Worm (Caenorhabditis elegans) whole organism, L4 larva: Measurements from ENCODE around the gene Y116A8B.1.

Experiments
- F37D6.2 ChIP-seq: sonication (generic microtip); optimal IDR thresholded peaks from 2 replicates; lab custom pipeline; 2016; ENCODE audit warnings: mild to moderate bottlenecking, missing genetic modification characterization, missing compliant biosample characterization
- Y48G9A.11 ChIP-seq: fragments of 200-800 bp; sonication (Bioruptor generic); IDR thresholded peaks from 2 replicates; pipeline ENCODE4 v1.3.6; 2022; ENCODE audit warnings: missing genetic modification reagents, missing genetic modification characterization, missing compliant biosample characterization
- Y5F2A.4 ChIP-seq: fragments of 200-800 bp; sonication (Bioruptor generic); optimal IDR thresholded peaks from 2 replicates; lab custom pipeline; 2018; ENCODE audit warnings: mild to moderate bottlenecking, missing genetic modification characterization, missing compliant biosample characterization
- ZK546.5 ChIP-seq, 2 experiments: sonication (generic microtip); optimal IDR thresholded peaks; 2 replicates each; lab custom pipeline; 2017; ENCODE audit warnings: missing biosample characterization in 2 of 2, missing genetic modification characterization in 2 of 2
- aha-1 ChIP-seq: fragments of 150-350 bp; peaks from one replicate; lab custom pipeline; 2014; ENCODE audit warnings: missing biosample characterization, missing genetic modification characterization
- aly-2 ChIP-seq: sonication (generic microtip); optimal IDR thresholded peaks from 2 replicates; lab custom pipeline; 2018; ENCODE audit warnings: missing biosample characterization, missing genetic modification characterization
- ama-1 ChIP-seq: fragments of 150-350 bp; optimal IDR thresholded peaks from 2 replicates; lab custom pipeline; 2014; ENCODE audit warnings: inconsistent platforms, mixed read lengths
- arid-1 ChIP-seq: fragments of 200-800 bp; sonication (Bioruptor generic); conservative IDR thresholded peaks from 2 replicates; pipeline ENCODE4 v1.3.6; 2022; ENCODE audit warnings: missing genetic modification reagents, missing genetic modification characterization, missing compliant biosample characterization
- ceh-20 ChIP-seq: fragments of 200-800 bp; sonication (Bioruptor generic); IDR thresholded peaks from 2 replicates; pipeline ENCODE4 v1.3.6; 2022; ENCODE audit warnings: missing genetic modification reagents, missing genetic modification characterization, missing compliant biosample characterization
- ceh-28 ChIP-seq: fragments of 150-350 bp; optimal IDR thresholded peaks from 2 replicates; lab custom pipeline; 2014; ENCODE audit warnings: missing biosample characterization, missing genetic modification reagents, missing genetic modification characterization
- ceh-62 ChIP-seq: sonication (generic microtip); optimal IDR thresholded peaks from 2 replicates; lab custom pipeline; 2017; ENCODE audit warnings: missing biosample characterization, missing genetic modification characterization
- ceh-82 ChIP-seq: sonication (generic microtip); optimal IDR thresholded peaks from 2 replicates; lab custom pipeline; 2017; ENCODE audit warnings: missing biosample characterization, missing genetic modification characterization
- ctbp-1 ChIP-seq: fragments of 200-800 bp; sonication (Bioruptor generic); IDR thresholded peaks from 2 replicates; pipeline ENCODE4 v1.3.6; 2022; ENCODE audit warnings: missing genetic modification reagents, missing genetic modification characterization, missing compliant biosample characterization
- daf-12 ChIP-seq: fragments of 150-350 bp; optimal IDR thresholded peaks from 2 replicates; lab custom pipeline; 2014; ENCODE audit warnings: missing biosample characterization, missing genetic modification reagents, missing genetic modification characterization
- daf-16 ChIP-seq, 3 experiments: sonication (generic microtip); optimal IDR thresholded peaks; 2 replicates each; lab custom pipeline; 2016 to 2017; ENCODE audit warnings: missing genetic modification characterization in 3 of 3, missing genetic modification reagents in 3 of 3, mild to moderate bottlenecking in 2 of 3, missing compliant biosample characterization in 2 of 3, missing biosample characterization in 1 of 3, moderate library complexity in 1 of 3
- daf-19 ChIP-seq: fragments of 200-800 bp; sonication (Bioruptor generic); conservative IDR thresholded peaks from 2 replicates; pipeline ENCODE4 v1.3.6; 2022; ENCODE audit warnings: missing genetic modification characterization, missing compliant biosample characterization
- dmd-6 ChIP-seq: fragments of 200-800 bp; sonication (Bioruptor generic); IDR thresholded peaks from 2 replicates; pipeline ENCODE4 v1.3.6; 2022; ENCODE audit warnings: missing genetic modification reagents, missing genetic modification characterization, missing compliant biosample characterization
- dmd-9 ChIP-seq: fragments of 200-800 bp; sonication (Bioruptor generic); IDR thresholded peaks from 2 replicates; pipeline ENCODE4 v1.3.6; 2022; ENCODE audit warnings: missing genetic modification reagents, missing genetic modification characterization, missing compliant biosample characterization
- dve-1 ChIP-seq: sonication (generic microtip); optimal IDR thresholded peaks from 2 replicates; lab custom pipeline; 2017; ENCODE audit warnings: antibody characterized with exemption, mild to moderate bottlenecking, missing genetic modification characterization, missing compliant biosample characterization; ENCODE audit not compliant: insufficient read depth
- egl-43 ChIP-seq: fragments of 200-800 bp; sonication (Bioruptor generic); IDR thresholded peaks from 2 replicates; pipeline ENCODE4 v1.3.6; 2022; ENCODE audit warnings: missing genetic modification reagents, missing genetic modification characterization, missing compliant biosample characterization
- hlh-11 ChIP-seq: fragments of 200-800 bp; sonication (Bioruptor generic); optimal IDR thresholded peaks from 2 replicates; lab custom pipeline; 2018; ENCODE audit warnings: mild to moderate bottlenecking, missing genetic modification characterization, missing compliant biosample characterization
- hlh-30 ChIP-seq: sonication (generic microtip); optimal IDR thresholded peaks from 2 replicates; lab custom pipeline; 2017; ENCODE audit warnings: antibody characterized with exemption, mild to moderate bottlenecking, missing genetic modification characterization, missing compliant biosample characterization; ENCODE audit not compliant: insufficient read depth
- lin-1 ChIP-seq: fragments of 200-800 bp; sonication (Bioruptor generic); IDR thresholded peaks from 2 replicates; pipeline ENCODE4 v1.3.6; 2022; ENCODE audit warnings: missing genetic modification reagents, missing genetic modification characterization, missing compliant biosample characterization
- lir-3 ChIP-seq: sonication (generic microtip); optimal IDR thresholded peaks from 2 replicates; lab custom pipeline; 2016; ENCODE audit warnings: mild to moderate bottlenecking, missing genetic modification characterization, missing compliant biosample characterization
- lsy-2 ChIP-seq, 2 experiments: fragments of 150-350 bp in 1 of 2; sonication (generic microtip) in 1 of 2; optimal IDR thresholded peaks; 2 replicates each; lab custom pipeline; 2014 to 2017; ENCODE audit warnings: missing biosample characterization in 2 of 2, missing genetic modification characterization in 2 of 2
- mdl-1 ChIP-seq, 2 experiments: fragments of 150-350 bp in 1 of 2; sonication (generic microtip) in 1 of 2; optimal IDR thresholded peaks; 2 replicates each; lab custom pipeline; 2014 to 2017; ENCODE audit warnings: missing biosample characterization in 2 of 2, missing genetic modification characterization in 2 of 2
- mxl-2 ChIP-seq: fragments of 200-800 bp; sonication (Bioruptor generic); conservative IDR thresholded peaks from 2 replicates; pipeline ENCODE4 v1.3.6; 2022; ENCODE audit warnings: missing genetic modification reagents, missing genetic modification characterization, missing compliant biosample characterization
- mxl-3 ChIP-seq: fragments of 200-800 bp; sonication (Bioruptor generic); optimal IDR thresholded peaks from 2 replicates; lab custom pipeline; 2018; ENCODE audit warnings: mild to moderate bottlenecking, missing genetic modification characterization, missing compliant biosample characterization
- nhr-102 ChIP-seq: sonication (generic microtip); optimal IDR thresholded peaks from 2 replicates; lab custom pipeline; 2016; ENCODE audit warnings: mild to moderate bottlenecking, missing genetic modification characterization, moderate library complexity, missing compliant biosample characterization
- nhr-28 ChIP-seq: fragments of 150-350 bp; optimal IDR thresholded peaks from 2 replicates; lab custom pipeline; 2014; ENCODE audit warnings: missing biosample characterization, missing genetic modification characterization
- nhr-48 ChIP-seq: sonication (generic microtip); optimal IDR thresholded peaks from 2 replicates; lab custom pipeline; 2016; ENCODE audit warnings: mild to moderate bottlenecking, missing genetic modification characterization, missing compliant biosample characterization
- nhr-77 ChIP-seq: fragments of 150-350 bp; optimal IDR thresholded peaks from 2 replicates; lab custom pipeline; 2014; ENCODE audit warnings: missing biosample characterization, missing genetic modification characterization
- php-3 ChIP-seq: fragments of 200-800 bp; sonication (Bioruptor generic); IDR thresholded peaks from 2 replicates; pipeline ENCODE4 v1.3.6; 2022; ENCODE audit warnings: missing genetic modification reagents, missing genetic modification characterization, missing compliant biosample characterization
- pqm-1 ChIP-seq: sonication (generic microtip); optimal IDR thresholded peaks from 2 replicates; lab custom pipeline; 2017; ENCODE audit warnings: missing biosample characterization, missing genetic modification characterization
- skn-1 ChIP-seq: fragments of 150-350 bp; optimal IDR thresholded peaks from 2 replicates; lab custom pipeline; 2014; ENCODE audit warnings: missing biosample characterization, missing genetic modification characterization
- unc-130 ChIP-seq: sonication (generic microtip); optimal IDR thresholded peaks from 2 replicates; lab custom pipeline; 2016; ENCODE audit warnings: missing genetic modification reagents, missing genetic modification characterization, missing compliant biosample characterization
- unc-62 ChIP-seq, 3 experiments: fragments of 150-350 bp in 1 of 3; sonication (generic microtip); optimal IDR thresholded peaks in 2 of 3; peaks in 1 of 3; 1 replicate in 1 of 3; 2 replicates in 2 of 3; lab custom pipeline; 2014 to 2017; ENCODE audit warnings: missing biosample characterization in 3 of 3, missing genetic modification characterization in 3 of 3, missing genetic modification reagents in 3 of 3, missing genotype in 1 of 3
- vab-7 ChIP-seq: fragments of 200-800 bp; sonication (Bioruptor generic); IDR thresholded peaks from 2 replicates; pipeline ENCODE4 v1.3.6; 2022; ENCODE audit warnings: missing genetic modification reagents, missing genetic modification characterization, missing compliant biosample characterization
- zip-2 ChIP-seq: fragments of 150-350 bp; optimal IDR thresholded peaks from 2 replicates; lab custom pipeline; 2014; ENCODE audit warnings: missing biosample characterization, missing genetic modification characterization

Y116A8B.1 gene

DNA sequence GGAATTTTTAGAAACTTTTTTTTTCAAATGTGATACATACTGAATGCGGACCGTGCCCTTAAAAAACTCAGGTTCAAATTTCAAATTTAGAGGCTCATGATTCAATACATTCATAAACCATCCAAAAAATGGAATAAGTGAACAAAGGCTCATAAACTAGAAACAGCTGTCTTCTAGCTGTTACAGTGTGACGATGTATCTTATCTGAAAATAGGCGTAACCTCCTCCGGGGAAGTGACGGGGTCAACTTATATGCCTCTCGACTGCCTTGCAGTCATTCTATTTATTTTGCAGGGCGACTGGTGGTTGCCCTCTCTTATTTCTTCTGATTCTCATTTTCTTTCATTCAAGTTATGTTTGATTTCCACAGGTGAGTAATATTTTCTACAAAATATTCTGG, at the start of gene Y116A8B.1:
Gene Y116A8B.1 (plus strand): TSS at position 301 of the 400 bp plus-strand sequence.
- no peak for TF ChIP-seq daf-12 (tag; lab: Kevin White, UChicago)
- no peak for TF ChIP-seq F37D6.2 (tag; lab: Kevin White, UChicago)
- no peak for TF ChIP-seq zip-2 (tag; lab: Kevin White, UChicago)
- TF ChIP-seq aly-2, result no peak
- no peak for TF ChIP-seq vab-7
- no peak for TF ChIP-seq Y5F2A.4 (GFP tag; lab: Kevin White, UChicago)
- no peak for TF ChIP-seq ZK546.5 (tag; optimal IDR thresholded peaks at IDR 0.05; lab: Kevin White, UChicago)
- no peak for TF ChIP-seq unc-62 (GFP tag; optimal IDR thresholded peaks at IDR 0.05 in 1 of 2; lab: Kevin White, UChicago)
- no peak for TF ChIP-seq unc-62 (tag; optimal IDR thresholded peaks at IDR 0.05; lab: Kevin White, UChicago)
- TF ChIP-seq ceh-62 (tag; lab: Kevin White, UChicago), result no peak

DNA sequence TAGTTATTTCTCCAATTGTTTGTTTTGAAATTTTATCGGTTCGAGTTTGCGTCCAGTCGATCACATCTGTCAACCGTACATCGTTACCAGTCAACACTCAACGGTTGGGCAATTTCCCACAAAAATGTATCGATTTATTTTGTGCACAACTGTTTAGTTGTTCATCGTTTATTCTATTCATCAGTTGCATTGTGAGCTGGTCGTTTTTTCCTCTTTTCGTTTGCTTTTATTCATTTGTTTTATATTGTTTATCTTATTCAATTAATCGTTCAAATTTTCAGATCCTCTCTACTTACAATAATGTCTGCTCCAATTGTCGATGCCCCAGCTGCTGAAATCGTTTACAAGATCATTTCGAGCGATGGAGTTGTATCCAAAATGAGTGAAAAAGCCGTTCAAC, 49.2 kb upstream of the Y116A8B.1 start, which contains the start of gene skr-12:
Gene skr-12 (plus strand): TSS at position 301 of the 400 bp plus-strand sequence.
- no peak for TF ChIP-seq zip-2 (tag; lab: Kevin White, UChicago)
- TF ChIP-seq arid-1 (GFP tag; lab: Robert Waterston, UW), result no peak
- TF ChIP-seq dmd-9 (GFP tag; lab: Robert Waterston, UW), result no peak
- no peak for TF ChIP-seq ama-1 (lab: Kevin White, UChicago)
- no peak for TF ChIP-seq lin-1 (GFP tag; lab: Robert Waterston, UW)
- no peak for TF ChIP-seq ceh-20
- no peak for TF ChIP-seq unc-130 (GFP tag; lab: Kevin White, UChicago)
- no peak for TF ChIP-seq mxl-2 (GFP tag; lab: Robert Waterston, UW)
- TF ChIP-seq nhr-102, result no peak
- no peak for TF ChIP-seq ctbp-1
- TF ChIP-seq daf-19 (GFP tag; lab: Robert Waterston, UW), result no peak
- TF ChIP-seq mdl-1 (tag; optimal IDR thresholded peaks at IDR 0.05; lab: Kevin White, UChicago), result no peak
- no peak for TF ChIP-seq lsy-2 (tag; optimal IDR thresholded peaks at IDR 0.05; lab: Kevin White, UChicago)
- TF ChIP-seq egl-43 (GFP tag; lab: Robert Waterston, UW), result no peak
- TF ChIP-seq skn-1 (tag; lab: Kevin White, UChicago), result no peak

DNA sequence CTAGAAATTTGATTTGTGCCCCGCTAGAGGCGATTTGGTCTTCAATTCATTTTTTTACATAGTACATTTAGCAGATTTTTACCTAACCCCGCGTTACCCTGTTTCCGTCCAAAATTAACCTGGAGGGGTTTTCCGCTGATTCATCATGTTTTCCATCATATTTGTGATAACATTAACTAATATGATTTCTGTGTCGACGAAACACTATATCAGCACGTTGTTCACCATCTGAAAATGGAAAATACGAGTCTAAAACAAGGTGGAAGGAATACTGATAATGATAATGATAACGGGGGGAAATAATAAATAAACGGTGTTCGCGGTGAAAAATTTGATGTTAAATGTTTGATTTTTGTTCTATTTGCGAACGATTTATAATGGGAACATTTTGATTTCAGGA, 44.4 kb upstream of the Y116A8B.1 start:
- TF ChIP-seq dve-1 (tag; lab: Kevin White, UChicago) (peak; percentile 93), lir-3 (tag; lab: Kevin White, UChicago) (no peak), Y48G9A.11 (no peak), mdl-1 (tag; optimal IDR thresholded peaks at IDR 0.05; lab: Kevin White, UChicago) (peak in 1 of 2 experiments; percentile 56), mxl-3 (peak; percentile 88), aha-1 (tag; lab: Kevin White, UChicago) (peak; percentile 93), ZK546.5 (tag; optimal IDR thresholded peaks at IDR 0.05; lab: Kevin White, UChicago) (no peak), dmd-6 (GFP tag; lab: Robert Waterston, UW) (peak; percentile 66; the same call in 1 of the 2 replicates), pqm-1 (tag; lab: Kevin White, UChicago) (peak; percentile 98), php-3 (GFP tag; lab: Robert Waterston, UW) (peak; percentile 57), unc-62 (GFP tag; optimal IDR thresholded peaks at IDR 0.05 in 1 of 2; lab: Kevin White, UChicago) (peak in 1 of 2 experiments; percentile 64), unc-62 (tag; optimal IDR thresholded peaks at IDR 0.05; lab: Kevin White, UChicago) (no peak), nhr-28 (tag; lab: Kevin White, UChicago) (peak; percentile 90), nhr-77 (tag; lab: Kevin White, UChicago) (peak; percentile 57), zip-2 (tag; lab: Kevin White, UChicago) (no peak), hlh-11 (peak; percentile 90), hlh-30 (tag; lab: Kevin White, UChicago) (peak; percentile 35), nhr-48 (tag; lab: Kevin White, UChicago) (peak; percentile 13), daf-16 (GFP tag; optimal IDR thresholded peaks at IDR 0.05; lab: Kevin White, UChicago) (no peak), daf-16 (tag; optimal IDR thresholded peaks at IDR 0.05; lab: Kevin White, UChicago) (peak; percentile 99), lin-1 (GFP tag; lab: Robert Waterston, UW) (peak; percentile 86), ceh-28 (no peak), ceh-82 (tag; lab: Kevin White, UChicago) (no peak)
- TF ChIP-seq, all 104 proteins: peak for 15
